Fruit fly (Drosophila melanogaster) whole organism, embryonic: ENCODE measurements around the gene Hip1.

Experiments
- Adf1 ChIP-seq: fragments of 200-800 bp; sonication (Bioruptor generic); IDR thresholded peaks from 2 replicates; pipeline ENCODE4 v1.3.6; 2022; ENCODE audit warnings: missing biosample characterization, missing genetic modification characterization
- Asciz ChIP-seq: fragments of 200-800 bp; sonication (Bioruptor generic); optimal IDR thresholded peaks from 2 replicates; lab custom pipeline; 2017; ENCODE audit warnings: missing biosample characterization, mild to moderate bottlenecking, missing genetic modification characterization, missing genetic modification reagents
- Atf6 ChIP-seq: fragments of 200-800 bp; sonication (Bioruptor generic); IDR thresholded peaks from 2 replicates; pipeline ENCODE4 v1.3.6; 2022; ENCODE audit warnings: missing biosample characterization, missing genetic modification characterization
- CG12391 ChIP-seq: fragments of 200-800 bp; sonication (Bioruptor generic); optimal IDR thresholded peaks from 3 replicates; lab custom pipeline; 2018; ENCODE audit warnings: missing biosample characterization, mild to moderate bottlenecking, missing genetic modification characterization, moderate library complexity
- CG13296 ChIP-seq: fragments of 200-800 bp; sonication (Bioruptor generic); optimal IDR thresholded peaks from 3 replicates; lab custom pipeline; 2018; ENCODE audit warnings: missing biosample characterization, mild to moderate bottlenecking, missing genetic modification characterization
- CG13894 ChIP-seq: fragments of 200-800 bp; sonication (Bioruptor generic); optimal IDR thresholded peaks from 3 replicates; lab custom pipeline; 2018; ENCODE audit warnings: missing biosample characterization, mild to moderate bottlenecking, missing genetic modification characterization, moderate library complexity
- CG14014 ChIP-seq: fragments of 200-800 bp; sonication (Bioruptor generic); IDR thresholded peaks from 2 replicates; pipeline ENCODE4 v1.3.6; 2022; ENCODE audit warnings: missing biosample characterization, missing genetic modification characterization
- CG14441 ChIP-seq: fragments of 200-800 bp; sonication (Bioruptor generic); IDR thresholded peaks from 2 replicates; pipeline ENCODE4 v1.3.6; 2022; ENCODE audit warnings: missing biosample characterization, missing genetic modification characterization
- CG15601 ChIP-seq: fragments of 200-800 bp; sonication (Bioruptor generic); optimal IDR thresholded peaks from 3 replicates; lab custom pipeline; 2019; ENCODE audit warnings: missing biosample characterization, mild to moderate bottlenecking, missing genetic modification characterization, moderate library complexity
- CG17829 ChIP-seq: fragments of 200-800 bp; optimal IDR thresholded peaks from 2 replicates; lab custom pipeline; 2019; ENCODE audit warnings: missing biosample characterization, mild to moderate bottlenecking, missing genetic modification characterization, moderate library complexity
- CG18476 ChIP-seq: fragments of 200-800 bp; sonication (Bioruptor generic); optimal IDR thresholded peaks from 2 replicates; lab custom pipeline; 2016; ENCODE audit warnings: missing biosample characterization, mild to moderate bottlenecking, missing genetic modification characterization
- CG18599 ChIP-seq: fragments of 200-800 bp; sonication (Bioruptor generic); optimal IDR thresholded peaks from 3 replicates; lab custom pipeline; 2017; ENCODE audit warnings: missing biosample characterization, missing genetic modification characterization, mild to moderate bottlenecking, moderate library complexity, missing genetic modification reagents
- CG18619 ChIP-seq: fragments of 200-800 bp; sonication (Bioruptor generic); optimal IDR thresholded peaks from 3 replicates; lab custom pipeline; 2017; ENCODE audit warnings: missing biosample characterization, mild to moderate bottlenecking, missing genetic modification characterization
- CG2120 ChIP-seq: fragments of 200-800 bp; sonication (Bioruptor generic); optimal IDR thresholded peaks from 3 replicates; lab custom pipeline; 2016; ENCODE audit warnings: missing biosample characterization, missing genetic modification characterization
- CG2678 ChIP-seq: fragments of 200-800 bp; sonication (Bioruptor generic); optimal IDR thresholded peaks from 3 replicates; lab custom pipeline; 2019; ENCODE audit warnings: missing biosample characterization, mild to moderate bottlenecking, missing genetic modification characterization, moderate library complexity
- CG31441 ChIP-seq: fragments of 200-800 bp; sonication (Bioruptor generic); IDR thresholded peaks from 2 replicates; pipeline ENCODE4 v1.3.6; 2022; ENCODE audit warnings: missing biosample characterization, missing genetic modification characterization
- CG7928 ChIP-seq: fragments of 200-800 bp; sonication (Bioruptor generic); optimal IDR thresholded peaks from 2 replicates; lab custom pipeline; 2017; ENCODE audit warnings: missing biosample characterization, mild to moderate bottlenecking, missing genetic modification characterization
- CG7987 ChIP-seq: fragments of 200-800 bp; sonication (Bioruptor generic); optimal IDR thresholded peaks from 2 replicates; lab custom pipeline; 2018; ENCODE audit warnings: missing biosample characterization, mild to moderate bottlenecking, missing genetic modification characterization, moderate library complexity
- CG9727 ChIP-seq: fragments of 200-800 bp; sonication (Bioruptor generic); optimal IDR thresholded peaks from 3 replicates; lab custom pipeline; 2017; ENCODE audit warnings: missing biosample characterization, mild to moderate bottlenecking, missing genetic modification characterization
- CG9797 ChIP-seq: fragments of 200-800 bp; sonication (Bioruptor generic); optimal IDR thresholded peaks from 3 replicates; lab custom pipeline; 2018; ENCODE audit warnings: missing biosample characterization, mild to moderate bottlenecking, missing genetic modification characterization
- Dfd ChIP-seq, 2 experiments: fragments of >200 bp; optimal IDR thresholded peaks; 2 replicates each; lab custom pipeline; 2017; ENCODE audit warnings: missing biosample characterization in 2 of 2, missing genetic modification characterization in 2 of 2
- Fer3 ChIP-seq: fragments of 200-800 bp; sonication (Bioruptor generic); optimal IDR thresholded peaks from 2 replicates; lab custom pipeline; 2018; ENCODE audit warnings: missing biosample characterization, mild to moderate bottlenecking, missing genetic modification characterization, moderate library complexity
- GATAe ChIP-seq: fragments of 200-800 bp; sonication (Bioruptor generic); conservative IDR thresholded peaks from 2 replicates; pipeline ENCODE4 v1.3.6; 2022; ENCODE audit warnings: missing biosample characterization, missing genetic modification characterization
- Hand ChIP-seq: fragments of 200-800 bp; sonication (Bioruptor generic); optimal IDR thresholded peaks from 2 replicates; lab custom pipeline; 2017; ENCODE audit warnings: mild to moderate bottlenecking, missing biosample characterization, missing genetic modification reagents, missing genetic modification characterization
- Hr3 ChIP-seq: fragments of 200-800 bp; sonication (Bioruptor generic); optimal IDR thresholded peaks from 3 replicates; lab custom pipeline; 2016; ENCODE audit warnings: missing biosample characterization, missing genetic modification characterization
- Meics ChIP-seq: fragments of 200-800 bp; sonication (Bioruptor generic); optimal IDR thresholded peaks from 2 replicates; lab custom pipeline; 2017; ENCODE audit warnings: missing biosample characterization, mild to moderate bottlenecking, missing genetic modification characterization
- Nf-YB ChIP-seq: fragments of 200-800 bp; sonication (Bioruptor generic); optimal IDR thresholded peaks from 3 replicates; lab custom pipeline; 2019; ENCODE audit warnings: missing biosample characterization, mild to moderate bottlenecking, missing genetic modification characterization, moderate library complexity
- Oli ChIP-seq: fragments of 200-800 bp; sonication (Bioruptor generic); optimal IDR thresholded peaks from 2 replicates; lab custom pipeline; 2018; ENCODE audit warnings: missing biosample characterization, mild to moderate bottlenecking, missing genetic modification characterization, moderate library complexity
- Pdp1 ChIP-seq, 2 experiments: fragments of 200-800 bp; sonication (Bioruptor generic); optimal IDR thresholded peaks; 3 replicates each; lab custom pipeline; 2016; ENCODE audit warnings: missing biosample characterization in 2 of 2, missing genetic modification characterization in 2 of 2, mild to moderate bottlenecking in 1 of 2, moderate library complexity in 1 of 2
- Stat92E ChIP-seq, 3 experiments: fragments of >200 bp in 2 of 3; fragments of 200-800 bp in 1 of 3; sonication (Bioruptor generic) in 1 of 3; optimal IDR thresholded peaks; 2 replicates each; lab custom pipeline; 2017 to 2019; ENCODE audit warnings: missing biosample characterization in 3 of 3, missing genetic modification characterization in 3 of 3, mild to moderate bottlenecking in 1 of 3, moderate library complexity in 1 of 3
- amos ChIP-seq: fragments of 200-800 bp; sonication (Bioruptor generic); IDR thresholded peaks from 2 replicates; pipeline ENCODE4 v1.3.6; 2022; ENCODE audit warnings: missing biosample characterization, missing genetic modification characterization; ENCODE audit not compliant: partially characterized antibody
- bab2 ChIP-seq: fragments of 200-800 bp; sonication (Bioruptor generic); optimal IDR thresholded peaks from 2 replicates; lab custom pipeline; 2016; ENCODE audit warnings: missing biosample characterization, missing genetic modification characterization
- bcd ChIP-seq: fragments of 200-800 bp; sonication (Bioruptor generic); optimal IDR thresholded peaks from 2 replicates; lab custom pipeline; 2017; ENCODE audit warnings: missing biosample characterization, mild to moderate bottlenecking, missing genetic modification characterization
- chif ChIP-seq, 2 experiments: fragments of 200-800 bp; sonication (Bioruptor generic); optimal IDR thresholded peaks; 3 replicates each; lab custom pipeline; 2016; ENCODE audit warnings: missing biosample characterization in 2 of 2, missing genetic modification characterization in 2 of 2
- dpn ChIP-seq, 2 experiments: fragments of 200-800 bp; sonication (Bioruptor generic); optimal IDR thresholded peaks; 3 replicates each; lab custom pipeline; 2016; ENCODE audit warnings: missing biosample characterization in 2 of 2, missing genetic modification characterization in 2 of 2
- fd3F ChIP-seq: fragments of 200-800 bp; sonication (Bioruptor generic); optimal IDR thresholded peaks from 2 replicates; lab custom pipeline; 2018; ENCODE audit warnings: missing biosample characterization, mild to moderate bottlenecking, missing genetic modification characterization, moderate library complexity
- fu2 ChIP-seq: fragments of 200-800 bp; sonication (Bioruptor generic); optimal IDR thresholded peaks from 2 replicates; lab custom pipeline; 2016; ENCODE audit warnings: missing biosample characterization, missing genetic modification characterization
- her ChIP-seq: fragments of 200-800 bp; sonication (Bioruptor generic); optimal IDR thresholded peaks from 2 replicates; lab custom pipeline; 2016; ENCODE audit warnings: missing biosample characterization, missing genetic modification characterization
- lov ChIP-seq, 2 experiments: fragments of 200-800 bp in 1 of 2; fragments of >200 bp in 1 of 2; sonication (Bioruptor generic) in 1 of 2; IDR thresholded peaks in 1 of 2; optimal IDR thresholded peaks in 1 of 2; 2 replicates in 1 of 2; 3 replicates in 1 of 2; pipeline versions ENCODE4 v1.3.6 to Lab custom; 2017 to 2022; ENCODE audit warnings: missing biosample characterization in 1 of 2, missing genetic modification characterization in 1 of 2
- luna ChIP-seq: fragments of 200-800 bp; sonication (Bioruptor generic); optimal IDR thresholded peaks from 2 replicates; lab custom pipeline; 2016; ENCODE audit warnings: missing biosample characterization, missing genetic modification characterization
- nmo ChIP-seq: fragments of 200-800 bp; sonication (Bioruptor generic); optimal IDR thresholded peaks from 2 replicates; lab custom pipeline; 2018; ENCODE audit warnings: missing biosample characterization, mild to moderate bottlenecking, missing genetic modification characterization, moderate library complexity
- p53 ChIP-seq: fragments of 200-800 bp; sonication (Bioruptor generic); optimal IDR thresholded peaks from 2 replicates; lab custom pipeline; 2016; ENCODE audit warnings: missing biosample characterization, missing genetic modification characterization
- pita ChIP-seq: fragments of 200-800 bp; sonication (Bioruptor generic); optimal IDR thresholded peaks from 2 replicates; lab custom pipeline; 2017; ENCODE audit warnings: missing biosample characterization, mild to moderate bottlenecking, missing genetic modification characterization
- row ChIP-seq: fragments of 200-800 bp; sonication (Bioruptor generic); IDR thresholded peaks from 3 replicates; pipeline ENCODE4 v1.3.6; 2022; ENCODE audit warnings: missing biosample characterization, missing genetic modification characterization
- scrt ChIP-seq: fragments of 200-800 bp; sonication (Bioruptor generic); optimal IDR thresholded peaks from 2 replicates; lab custom pipeline; 2018; ENCODE audit warnings: missing biosample characterization, mild to moderate bottlenecking, missing genetic modification characterization, moderate library complexity
- sug ChIP-seq: fragments of 200-800 bp; optimal IDR thresholded peaks from 2 replicates; lab custom pipeline; 2019; ENCODE audit warnings: missing biosample characterization, mild to moderate bottlenecking, missing genetic modification characterization, moderate library complexity

Hip1 gene

dm6 chr3L:12803159-12804034, 30.0 kb upstream of the Hip1 start (continued):
- TF ChIP-seq CG14014, result peak; percentile 41; the same call in 1 of the 2 replicates
- TF ChIP-seq bcd (GFP tag; lab: Kevin White, UChicago), result peak; percentile 45
- TF ChIP-seq CG14441 (GFP tag; lab: Robert Waterston, UW), result peak; percentile 41; the same call in 1 of the 2 replicates
- TF ChIP-seq Meics (GFP tag; lab: Kevin White, UChicago), result peak; percentile 81
- peak; percentile 56 for TF ChIP-seq CG13894
- TF ChIP-seq Asciz (GFP tag; lab: Kevin White, UChicago), result peak; percentile 41
- peak; percentile 24 to 83 for TF ChIP-seq dpn (GFP tag; optimal IDR thresholded peaks at IDR 0.05; lab: Kevin White, UChicago)
- peak; percentile 47 for TF ChIP-seq Oli (tag; lab: Kevin White, UChicago)
- TF ChIP-seq CG9727 (GFP tag; lab: Kevin White, UChicago), result peak; percentile 77
- no peak for TF ChIP-seq amos (GFP tag; lab: Robert Waterston, UW)
- no peak for TF ChIP-seq Stat92E (GFP tag; optimal IDR thresholded peaks at IDR 0.05; lab: Kevin White, UChicago)
- TF ChIP-seq lov (optimal IDR thresholded peaks at IDR 0.05; lab: Kevin White, UChicago), result no peak
- no peak for TF ChIP-seq lov (GFP tag; IDR thresholded peaks at IDR 0.05; lab: Robert Waterston, UW)
- peak; percentile 47 for TF ChIP-seq fu2 (GFP tag; lab: Kevin White, UChicago)
- no peak for TF ChIP-seq pita (GFP tag; lab: Kevin White, UChicago)
- TF ChIP-seq scrt, result peak; percentile 36
- peak; percentile 60; the same call in 2 of the 3 replicates for TF ChIP-seq row (GFP tag; lab: Robert Waterston, UW)
- peak; percentile 12 for TF ChIP-seq sug (tag; lab: Kevin White, UChicago)
- peak; percentile 37 for TF ChIP-seq luna (GFP tag; lab: Kevin White, UChicago)
- peak; percentile 61 for TF ChIP-seq CG12391 (tag; lab: Kevin White, UChicago)
- peak; percentile 37 for TF ChIP-seq nmo (GFP tag; lab: Kevin White, UChicago)
- TF ChIP-seq Fer3, result peak; percentile 44
- TF ChIP-seq Dfd (GFP tag; optimal IDR thresholded peaks at IDR 0.05; lab: Kevin White, UChicago), result peak in 1 of 2 experiments; percentile 44
- TF ChIP-seq CG7987, result no peak
- TF ChIP-seq p53 (GFP tag; lab: Kevin White, UChicago), result no peak
- TF ChIP-seq fd3F, result peak; percentile 39
- TF ChIP-seq CG15601 (tag; lab: Kevin White, UChicago), result no peak
- TF ChIP-seq Nf-YB, result peak; percentile 20
- TF ChIP-seq Adf1 (GFP tag; lab: Robert Waterston, UW), result no peak
- TF ChIP-seq CG9797, result no peak
- TF ChIP-seq CG18619 (GFP tag; lab: Kevin White, UChicago), result peak; percentile 80
- TF ChIP-seq GATAe, result no peak
- TF ChIP-seq CG13296, result peak; percentile 28
- TF ChIP-seq bab2 (GFP tag; lab: Kevin White, UChicago), result peak; percentile 45
- peak; percentile 38; the same call in 1 of the 2 replicates for TF ChIP-seq CG31441 (GFP tag; lab: Robert Waterston, UW)
- TF ChIP-seq CG7928, result peak; percentile 52
- peak; percentile 71 for TF ChIP-seq CG2678 (tag; lab: Kevin White, UChicago)
- TF ChIP-seq chif (GFP tag; optimal IDR thresholded peaks at IDR 0.05; lab: Kevin White, UChicago), result peak in 1 of 2 experiments; percentile 9
- TF ChIP-seq Atf6 (GFP tag; lab: Robert Waterston, UW), result 0 out of 2 replicates have a peak, but pooled peaks have one; percentile 28
- TF ChIP-seq CG2120 (GFP tag; lab: Kevin White, UChicago), result peak; percentile 86
- peak; percentile 6 for TF ChIP-seq CG18476 (GFP tag; lab: Kevin White, UChicago)
- peak; percentile 38 to 53 for TF ChIP-seq Pdp1 (GFP tag; optimal IDR thresholded peaks at IDR 0.05; lab: Kevin White, UChicago)
- peak; percentile 42 for TF ChIP-seq CG18599 (GFP tag; lab: Kevin White, UChicago)
- peak; percentile 32 for TF ChIP-seq Hand (GFP tag; lab: Kevin White, UChicago)
- TF ChIP-seq her (GFP tag; lab: Kevin White, UChicago), result peak; percentile 6
- peak; percentile 16 for TF ChIP-seq Hr3 (GFP tag; lab: Kevin White, UChicago)
- peak; percentile 5 for TF ChIP-seq CG17829
